Worm (Caenorhabditis elegans): ENCODE data around the gene T05G5.5.

DNA sequence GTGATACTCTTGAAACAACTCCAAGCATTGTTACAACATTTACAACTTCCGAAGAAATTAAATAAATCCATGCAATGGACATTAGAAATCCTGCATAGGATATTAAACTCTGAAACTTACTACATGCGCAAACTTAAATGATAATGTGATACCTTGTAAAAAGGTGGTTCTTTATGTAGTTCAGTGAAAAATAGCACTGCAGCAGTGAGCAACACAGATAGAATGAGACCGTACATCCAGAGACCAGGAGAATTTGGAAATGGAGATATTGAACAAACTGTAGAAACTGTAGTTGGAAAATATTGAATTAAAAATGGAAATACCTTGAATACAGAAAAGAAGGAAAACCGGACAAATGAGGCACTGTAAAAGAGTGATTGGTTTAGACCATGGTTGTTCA lies 40.1 kb downstream of the T05G5.5 start:
- no peak for TF ChIP-seq him-1 (tag; optimal IDR thresholded peaks at IDR 0.05)
- TF ChIP-seq W03F9.2 (tag; optimal IDR thresholded peaks at IDR 0.05): no peak
- TF ChIP-seq dao-5 (tag; optimal IDR thresholded peaks at IDR 0.05): no peak
